Worm (Caenorhabditis elegans): ENCODE data around the gene K08C7.4.

ce11 chrIV:10690139-10690538 is 9.9 kb upstream of the K08C7.4 start, which contains the start of gene R102.8:
- TF ChIP-seq pha-4 (tag; optimal IDR thresholded peaks at IDR 0.05) (no peak), blmp-1 (tag; optimal IDR thresholded peaks at IDR 0.05) (no peak), elt-1 (tag; optimal IDR thresholded peaks at IDR 0.05; ENCODE audit: borderline replicate concordance, insufficient read depth) (no peak), zip-8 (tag; optimal IDR thresholded peaks at IDR 0.05) (no peak), ceh-83 (GFP tag; optimal IDR thresholded peaks at IDR 0.05) (no peak), ham-2 (GFP tag; optimal IDR thresholded peaks at IDR 0.05) (no peak), sptf-1 (tag; optimal IDR thresholded peaks at IDR 0.05) (no peak)

Data from whole organism, mixed stage, embryonic.